Fruit fly (Drosophila melanogaster): ENCODE results near the gene CG7841.

The CG7841 gene

dm6 chr3L:15507148-15507896 lies 730 bp downstream of the CG7841 start:
- TF ChIP-seq EcR (GFP tag; optimal IDR thresholded peaks at IDR 0.05) (peak; percentile 66), CG32121 (GFP tag; IDR thresholded peaks at IDR 0.05) (0 out of 2 replicates have a peak, but pooled peaks have one; percentile 28), CG17806 (tag; optimal IDR thresholded peaks at IDR 0.05) (no peak)

- TF ChIP-seq CG32121 (GFP tag; IDR thresholded peaks at IDR 0.05) (no peak), CG17806 (tag; optimal IDR thresholded peaks at IDR 0.05) (no peak), CG4496 (GFP tag; IDR thresholded peaks at IDR 0.05) (no peak), Snoo (tag; optimal IDR thresholded peaks at IDR 0.05) (no peak), CG14655 (GFP tag; optimal IDR thresholded peaks at IDR 0.05) (no peak), CG10348 (GFP tag; IDR thresholded peaks at IDR 0.05) (no peak), CG9948 (tag; optimal IDR thresholded peaks at IDR 0.05) (no peak), CG8159 (tag; optimal IDR thresholded peaks at IDR 0.05) (no peak), Ets98B (GFP tag; IDR thresholded peaks at IDR 0.05) (no peak), CG34367 (tag; optimal IDR thresholded peaks at IDR 0.05) (no peak), fd96Ca (GFP tag; IDR thresholded peaks at IDR 0.05) (no peak), gl (tag; optimal IDR thresholded peaks at IDR 0.05) (no peak), D1 (tag; optimal IDR thresholded peaks at IDR 0.05) (no peak), EcR (GFP tag; optimal IDR thresholded peaks at IDR 0.05) (no peak), Pif1B (GFP tag; optimal IDR thresholded peaks at IDR 0.05) (no peak)
Measured at dm6 chr3L:15506174-15506926, 1.7 kb downstream of the CG7841 start.

- TF ChIP-seq D1 (tag; optimal IDR thresholded peaks at IDR 0.05) (no peak), EcR (GFP tag; optimal IDR thresholded peaks at IDR 0.05) (no peak), CG8301 (tag; optimal IDR thresholded peaks at IDR 0.05) (no peak), CG17806 (tag; optimal IDR thresholded peaks at IDR 0.05) (no peak), CG34367 (tag; optimal IDR thresholded peaks at IDR 0.05) (no peak), CG4496 (GFP tag; IDR thresholded peaks at IDR 0.05) (no peak), CG9948 (tag; optimal IDR thresholded peaks at IDR 0.05) (no peak), Pif1A (GFP tag; optimal IDR thresholded peaks at IDR 0.05) (no peak), CG12605 (GFP tag; IDR thresholded peaks at IDR 0.05) (no peak), CG10348 (GFP tag; IDR thresholded peaks at IDR 0.05) (no peak), CG8159 (tag; optimal IDR thresholded peaks at IDR 0.05) (no peak), rn (GFP tag; IDR thresholded peaks at IDR 0.05) (no peak), Snoo (tag; optimal IDR thresholded peaks at IDR 0.05) (no peak)
Measured at dm6 chr3L:15504687-15505086, 3.4 kb downstream of the CG7841 start, which contains the start of gene CG7857. Gene CG7857, minus strand, starts transcription at chr3L:15504894.

- no peak for TF ChIP-seq Pif1A (GFP tag; optimal IDR thresholded peaks at IDR 0.05)
- no peak for TF ChIP-seq D1 (tag; optimal IDR thresholded peaks at IDR 0.05)
- no peak for TF ChIP-seq CG9948 (tag; optimal IDR thresholded peaks at IDR 0.05)
- no peak for TF ChIP-seq EcR (GFP tag; optimal IDR thresholded peaks at IDR 0.05)
- TF ChIP-seq Snoo (tag; optimal IDR thresholded peaks at IDR 0.05) = no peak
- TF ChIP-seq CG14655 (GFP tag; optimal IDR thresholded peaks at IDR 0.05) = no peak
- TF ChIP-seq CG32121 (GFP tag; IDR thresholded peaks at IDR 0.05) = no peak
- TF ChIP-seq CG12605 (GFP tag; IDR thresholded peaks at IDR 0.05) = no peak
- no peak for TF ChIP-seq rn (GFP tag; IDR thresholded peaks at IDR 0.05)
- no peak for TF ChIP-seq CG13204 (GFP tag; optimal IDR thresholded peaks at IDR 0.05)
Measured at dm6 chr3L:15502256-15502655, 5.8 kb downstream of the CG7841 start.

dm6 chr3L:15501646-15501972 lies 6.4 kb downstream of the CG7841 start:
- TF ChIP-seq CG8159 (tag; optimal IDR thresholded peaks at IDR 0.05) = no peak
- TF ChIP-seq Ets98B (GFP tag; IDR thresholded peaks at IDR 0.05) = no peak
- no peak for TF ChIP-seq CG17806 (tag; optimal IDR thresholded peaks at IDR 0.05)
- no peak for TF ChIP-seq Pif1B (GFP tag; optimal IDR thresholded peaks at IDR 0.05)
- TF ChIP-seq Snoo (tag; optimal IDR thresholded peaks at IDR 0.05) = no peak
- no peak for TF ChIP-seq D1 (tag; optimal IDR thresholded peaks at IDR 0.05)
- TF ChIP-seq CG32121 (GFP tag; IDR thresholded peaks at IDR 0.05) = no peak
- no peak for TF ChIP-seq CG12605 (GFP tag; IDR thresholded peaks at IDR 0.05)
- no peak for TF ChIP-seq rn (GFP tag; IDR thresholded peaks at IDR 0.05)
- TF ChIP-seq CG15710 (tag; optimal IDR thresholded peaks at IDR 0.05) = no peak
- TF ChIP-seq CG10348 (GFP tag; IDR thresholded peaks at IDR 0.05) = no peak
- TF ChIP-seq CG13204 (GFP tag; optimal IDR thresholded peaks at IDR 0.05) = no peak
- no peak for TF ChIP-seq Pif1A (GFP tag; optimal IDR thresholded peaks at IDR 0.05)
- no peak for TF ChIP-seq CG9948 (tag; optimal IDR thresholded peaks at IDR 0.05)
- TF ChIP-seq CG8301 (tag; optimal IDR thresholded peaks at IDR 0.05) = no peak

- TF ChIP-seq gl (tag; optimal IDR thresholded peaks at IDR 0.05) (no peak), EcR (GFP tag; optimal IDR thresholded peaks at IDR 0.05) (peak; percentile 44), Snoo (tag; optimal IDR thresholded peaks at IDR 0.05) (no peak), D1 (tag; optimal IDR thresholded peaks at IDR 0.05) (peak; percentile 0), rn (GFP tag; IDR thresholded peaks at IDR 0.05) (no peak), Pif1B (GFP tag; optimal IDR thresholded peaks at IDR 0.05) (no peak), fd96Ca (GFP tag; IDR thresholded peaks at IDR 0.05) (peak; percentile 60; the same call in 1 of the 3 replicates), CG14655 (GFP tag; optimal IDR thresholded peaks at IDR 0.05) (no peak), Ets98B (GFP tag; IDR thresholded peaks at IDR 0.05) (peak; percentile 58; the same call in 1 of the 2 replicates), CG34367 (tag; optimal IDR thresholded peaks at IDR 0.05) (no peak), CG4496 (GFP tag; IDR thresholded peaks at IDR 0.05) (peak; percentile 57; the same call in 2 of the 3 replicates), CG8159 (tag; optimal IDR thresholded peaks at IDR 0.05) (no peak), Pif1A (GFP tag; optimal IDR thresholded peaks at IDR 0.05) (no peak), CG13204 (GFP tag; optimal IDR thresholded peaks at IDR 0.05) (no peak), CG8301 (tag; optimal IDR thresholded peaks at IDR 0.05) (peak; percentile 42), CG10348 (GFP tag; IDR thresholded peaks at IDR 0.05) (no peak), CG12605 (GFP tag; IDR thresholded peaks at IDR 0.05) (0 out of 2 replicates have a peak, but pooled peaks have one; percentile 25), CG17806 (tag; optimal IDR thresholded peaks at IDR 0.05) (no peak), CG32121 (GFP tag; IDR thresholded peaks at IDR 0.05) (peak; percentile 49; the same call in 1 of the 2 replicates), CG9948 (tag; optimal IDR thresholded peaks at IDR 0.05) (no peak), CG15710 (tag; optimal IDR thresholded peaks at IDR 0.05) (peak; percentile 3)
Measured at dm6 chr3L:15500813-15501645, 7.0 kb downstream of the CG7841 start, which contains the start of gene CG7272. Gene CG7272, plus strand, starts transcription at chr3L:15500938.

Data from whole organism, pupa.